Fruit fly (Drosophila melanogaster) whole organism, embryonic: Measurements from ENCODE around the gene brat.

Experiments used
- Aef1 ChIP-seq: fragments of 200-800 bp; sonication (Bioruptor generic); IDR thresholded peaks from 3 replicates; pipeline ENCODE4 v1.3.6; 2022; ENCODE audit warnings: missing biosample characterization, missing genetic modification characterization
- Asciz ChIP-seq: fragments of 200-800 bp; sonication (Bioruptor generic); optimal IDR thresholded peaks from 2 replicates; lab custom pipeline; 2017; ENCODE audit warnings: missing biosample characterization, mild to moderate bottlenecking, missing genetic modification characterization, missing genetic modification reagents
- Bgb ChIP-seq: fragments of 200-800 bp; sonication (Bioruptor generic); IDR thresholded peaks from 2 replicates; pipeline ENCODE4 v1.3.6; 2022; ENCODE audit warnings: missing biosample characterization, missing genetic modification characterization; ENCODE audit not compliant: partially characterized antibody
- CG11398 ChIP-seq: fragments of 200-800 bp; sonication (Bioruptor generic); optimal IDR thresholded peaks from 2 replicates; lab custom pipeline; 2016; ENCODE audit warnings: missing biosample characterization, missing genetic modification characterization
- CG13296 ChIP-seq: fragments of 200-800 bp; sonication (Bioruptor generic); optimal IDR thresholded peaks from 3 replicates; lab custom pipeline; 2018; ENCODE audit warnings: missing biosample characterization, mild to moderate bottlenecking, missing genetic modification characterization
- CG13775 ChIP-seq: fragments of 200-800 bp; sonication (Bioruptor generic); optimal IDR thresholded peaks from 3 replicates; lab custom pipeline; 2017; ENCODE audit warnings: missing biosample characterization, mild to moderate bottlenecking, missing genetic modification characterization
- CG17612 ChIP-seq: fragments of 200-800 bp; sonication (Bioruptor generic); IDR thresholded peaks from 2 replicates; pipeline ENCODE4 v1.3.6; 2022; ENCODE audit warnings: missing biosample characterization, missing genetic modification characterization
- CG17912 ChIP-seq: fragments of 200-800 bp; sonication (Bioruptor generic); optimal IDR thresholded peaks from 2 replicates; lab custom pipeline; 2018; ENCODE audit warnings: missing biosample characterization, mild to moderate bottlenecking, missing genetic modification characterization
- CG2199 ChIP-seq: fragments of 200-800 bp; sonication (Bioruptor generic); IDR thresholded peaks from 3 replicates; pipeline ENCODE4 v1.3.6; 2022; ENCODE audit warnings: missing biosample characterization, missing genetic modification characterization
- CG42726 ChIP-seq: fragments of 200-800 bp; sonication (Bioruptor generic); IDR thresholded peaks from 2 replicates; pipeline ENCODE4 v1.3.6; 2022; ENCODE audit warnings: missing biosample characterization, missing genetic modification characterization; ENCODE audit not compliant: partially characterized antibody
- CG4854 ChIP-seq: fragments of 200-800 bp; sonication (Bioruptor generic); optimal IDR thresholded peaks from 2 replicates; lab custom pipeline; 2016; ENCODE audit warnings: missing biosample characterization, missing genetic modification characterization, inconsistent platforms
- CG5953 ChIP-seq: fragments of 200-800 bp; sonication (Bioruptor generic); IDR thresholded peaks from 2 replicates; pipeline ENCODE4 v1.3.6; 2022; ENCODE audit warnings: missing biosample characterization, missing genetic modification characterization
- CG7786 ChIP-seq: fragments of 200-800 bp; sonication (Bioruptor generic); optimal IDR thresholded peaks from 2 replicates; lab custom pipeline; 2016; ENCODE audit warnings: missing biosample characterization, missing genetic modification characterization
- CG8281 ChIP-seq: fragments of 200-800 bp; sonication (Bioruptor generic); optimal IDR thresholded peaks from 2 replicates; lab custom pipeline; 2018; ENCODE audit warnings: missing biosample characterization, mild to moderate bottlenecking, missing genetic modification characterization, moderate library complexity
- CG8944 ChIP-seq: fragments of 200-800 bp; sonication (Bioruptor generic); optimal IDR thresholded peaks from 3 replicates; lab custom pipeline; 2016; ENCODE audit warnings: missing biosample characterization, missing genetic modification characterization
- CG9727 ChIP-seq: fragments of 200-800 bp; sonication (Bioruptor generic); optimal IDR thresholded peaks from 3 replicates; lab custom pipeline; 2017; ENCODE audit warnings: missing biosample characterization, mild to moderate bottlenecking, missing genetic modification characterization
- Eip74EF ChIP-seq, 2 experiments: fragments of 200-800 bp in 1 of 2; fragments of >200 bp in 1 of 2; sonication (Bioruptor generic) in 1 of 2; optimal IDR thresholded peaks; 2 replicates each; lab custom pipeline; 2017 to 2019; ENCODE audit warnings: missing biosample characterization in 2 of 2, missing genetic modification characterization in 2 of 2, mild to moderate bottlenecking in 1 of 2, moderate library complexity in 1 of 2
- Ets65A ChIP-seq: fragments of 200-800 bp; sonication (Bioruptor generic); peaks from one replicate; lab custom pipeline; 2016; ENCODE audit warnings: missing biosample characterization, missing genetic modification characterization
- Gug ChIP-seq: fragments of 200-800 bp; sonication (Bioruptor generic); IDR thresholded peaks from 4 replicates; pipeline ENCODE4 v1.3.6; 2022; ENCODE audit warnings: missing biosample characterization, missing genetic modification characterization
- Hsf ChIP-seq: fragments of 200-800 bp; sonication (Bioruptor generic); optimal IDR thresholded peaks from 3 replicates; lab custom pipeline; 2016; ENCODE audit warnings: missing biosample characterization, missing genetic modification characterization
- Lpt ChIP-seq: fragments of >200 bp; optimal IDR thresholded peaks from 2 replicates; lab custom pipeline; 2018; ENCODE audit warnings: missing biosample characterization, missing genetic modification characterization
- Med ChIP-seq: fragments of 200-800 bp; sonication (Bioruptor generic); peaks from one replicate; lab custom pipeline; 2016; ENCODE audit warnings: missing biosample characterization, missing genetic modification characterization, mild to moderate bottlenecking, inconsistent platforms, moderate library complexity
- NC2β ChIP-seq: fragments of 200-800 bp; sonication (Bioruptor generic); optimal IDR thresholded peaks from 2 replicates; lab custom pipeline; 2016; ENCODE audit warnings: missing biosample characterization, missing genetic modification characterization
- Sin3A ChIP-seq: fragments of >200 bp; optimal IDR thresholded peaks from 2 replicates; lab custom pipeline; 2018
- YL-1 ChIP-seq: fragments of 200-800 bp; sonication (Bioruptor generic); optimal IDR thresholded peaks from 3 replicates; lab custom pipeline; 2017; ENCODE audit warnings: missing biosample characterization, mild to moderate bottlenecking, missing genetic modification characterization
- aop ChIP-seq: fragments of 200-800 bp; sonication (Bioruptor generic); IDR thresholded peaks from 2 replicates; pipeline ENCODE4 v1.3.6; 2022; ENCODE audit warnings: missing biosample characterization, missing genetic modification characterization
- cas ChIP-seq: fragments of 200-800 bp; sonication (Bioruptor generic); IDR thresholded peaks from 2 replicates; pipeline ENCODE4 v1.3.6; 2022; ENCODE audit warnings: missing biosample characterization, missing genetic modification characterization
- crp ChIP-seq, 2 experiments: fragments of 200-800 bp; sonication (Bioruptor generic); optimal IDR thresholded peaks; 2 replicates in 1 of 2; 3 replicates in 1 of 2; lab custom pipeline; 2017; ENCODE audit warnings: missing biosample characterization in 2 of 2, missing genetic modification characterization in 2 of 2, mild to moderate bottlenecking in 1 of 2, moderate library complexity in 1 of 2
- cwo ChIP-seq: fragments of 200-800 bp; sonication (Bioruptor generic); optimal IDR thresholded peaks from 3 replicates; lab custom pipeline; 2017; ENCODE audit warnings: missing biosample characterization, missing genetic modification characterization, mild to moderate bottlenecking, moderate library complexity, missing genetic modification reagents
- dimm ChIP-seq: fragments of 200-800 bp; sonication (Bioruptor generic); IDR thresholded peaks from 2 replicates; pipeline ENCODE4 v1.3.6; 2022; ENCODE audit warnings: missing biosample characterization, missing genetic modification characterization
- kay ChIP-seq: fragments of 200-800 bp; sonication (Bioruptor generic); optimal IDR thresholded peaks from 2 replicates; lab custom pipeline; 2016; ENCODE audit warnings: missing biosample characterization, missing genetic modification characterization
- luna ChIP-seq: fragments of 200-800 bp; sonication (Bioruptor generic); optimal IDR thresholded peaks from 2 replicates; lab custom pipeline; 2016; ENCODE audit warnings: missing biosample characterization, missing genetic modification characterization
- mirr ChIP-seq: fragments of 200-800 bp; sonication (Bioruptor generic); optimal IDR thresholded peaks from 3 replicates; lab custom pipeline; 2018; ENCODE audit warnings: missing biosample characterization, mild to moderate bottlenecking, missing genetic modification characterization
- nau ChIP-seq: fragments of 200-800 bp; sonication (Bioruptor generic); optimal IDR thresholded peaks from 3 replicates; lab custom pipeline; 2017; ENCODE audit warnings: missing biosample characterization, mild to moderate bottlenecking, missing genetic modification characterization, missing genetic modification reagents
- pb ChIP-seq: fragments of 200-800 bp; sonication (Bioruptor generic); optimal IDR thresholded peaks from 3 replicates; lab custom pipeline; 2016; ENCODE audit warnings: missing biosample characterization, missing genetic modification characterization
- row ChIP-seq: fragments of 200-800 bp; sonication (Bioruptor generic); IDR thresholded peaks from 3 replicates; pipeline ENCODE4 v1.3.6; 2022; ENCODE audit warnings: missing biosample characterization, missing genetic modification characterization
- sens-2 ChIP-seq: fragments of 200-800 bp; sonication (Bioruptor generic); IDR thresholded peaks from 2 replicates; pipeline ENCODE4 v1.3.6; 2022; ENCODE audit warnings: missing biosample characterization, missing genetic modification characterization
- sima ChIP-seq: fragments of 200-800 bp; sonication (Bioruptor generic); optimal IDR thresholded peaks from 2 replicates; lab custom pipeline; 2016; ENCODE audit warnings: missing biosample characterization, missing genetic modification characterization
- sr ChIP-seq: fragments of 200-800 bp; sonication (Bioruptor generic); IDR thresholded peaks from 3 replicates; pipeline ENCODE4 v1.3.6; 2022; ENCODE audit warnings: missing biosample characterization, missing genetic modification characterization
- trem ChIP-seq: fragments of 200-800 bp; optimal IDR thresholded peaks from 3 replicates; lab custom pipeline; 2019; ENCODE audit warnings: missing biosample characterization, mild to moderate bottlenecking, missing genetic modification characterization, moderate library complexity
- trh ChIP-seq: fragments of 200-800 bp; sonication (Bioruptor generic); optimal IDR thresholded peaks from 2 replicates; lab custom pipeline; 2016; ENCODE audit warnings: missing biosample characterization, missing genetic modification characterization

The brat gene

DNA sequence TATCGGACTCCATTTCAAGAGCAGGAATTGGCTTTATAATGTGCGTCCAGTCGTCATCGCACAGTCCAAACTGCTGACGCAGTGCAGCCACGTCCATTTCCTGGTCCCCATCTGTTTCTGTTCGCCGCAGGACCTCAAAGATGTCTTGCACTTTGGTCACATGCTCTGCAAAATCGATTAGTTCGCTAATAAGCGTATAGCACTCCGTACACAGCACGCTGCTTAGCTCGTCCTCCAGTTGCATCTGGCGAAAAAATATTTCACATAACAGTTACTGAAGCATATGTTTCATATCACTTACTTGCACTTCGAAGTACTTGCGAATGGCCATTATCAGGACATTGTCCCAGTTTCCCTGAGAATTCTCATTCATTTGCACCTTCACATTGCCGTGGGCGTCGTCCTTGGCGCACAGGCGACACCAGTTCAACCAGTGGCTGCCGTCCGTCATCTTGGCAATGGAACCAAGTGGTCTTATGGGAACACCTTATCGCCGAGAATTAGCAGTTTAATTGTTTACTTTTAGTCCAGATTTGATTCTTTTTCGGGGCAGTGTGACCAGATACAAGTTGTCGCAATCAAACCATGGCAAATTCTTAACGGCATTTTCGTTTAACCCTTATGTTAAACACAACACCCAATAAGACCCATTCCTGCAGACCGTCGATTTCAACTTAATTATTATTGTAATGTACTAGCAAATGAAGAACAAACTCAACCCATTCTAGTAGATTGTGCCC is 47.7 kb downstream of the brat start, which contains the start of gene CG17568 (continued):
- TF ChIP-seq nau (GFP tag; lab: Kevin White, UChicago), result no peak
- TF ChIP-seq Aef1 (GFP tag; lab: Robert Waterston, UW), result no peak
- no peak for TF ChIP-seq cas
- no peak; the same call in 2 of the 3 replicates for TF ChIP-seq row (GFP tag; lab: Robert Waterston, UW)
- TF ChIP-seq Lpt, result no peak
- TF ChIP-seq CG8281 (tag; lab: Kevin White, UChicago), result no peak
- TF ChIP-seq kay (GFP tag; lab: Kevin White, UChicago), result no peak
- peak; percentile 15 for TF ChIP-seq trem (tag; lab: Kevin White, UChicago)
- TF ChIP-seq Med (GFP tag; lab: Kevin White, UChicago), result no peak
- TF ChIP-seq Sin3A (lab: Kevin White, UChicago), result no peak
- TF ChIP-seq CG17612 (GFP tag; lab: Robert Waterston, UW), result no peak
- no peak for TF ChIP-seq CG5953 (GFP tag; lab: Robert Waterston, UW)
- no peak for TF ChIP-seq CG13296
- no peak for TF ChIP-seq Eip74EF (GFP tag; optimal IDR thresholded peaks at IDR 0.05; lab: Kevin White, UChicago)
- no peak for TF ChIP-seq NC2β (GFP tag; lab: Kevin White, UChicago)
- TF ChIP-seq CG13775 (GFP tag; lab: Kevin White, UChicago), result no peak
- TF ChIP-seq CG4854, result no peak
- no peak for TF ChIP-seq aop (GFP tag; lab: Robert Waterston, UW)
- no peak for TF ChIP-seq Hsf (GFP tag; lab: Kevin White, UChicago)
- TF ChIP-seq trh (GFP tag; lab: Kevin White, UChicago), result no peak
- TF ChIP-seq pb, result no peak
- TF ChIP-seq Bgb (GFP tag; lab: Robert Waterston, UW), result no peak

DNA sequence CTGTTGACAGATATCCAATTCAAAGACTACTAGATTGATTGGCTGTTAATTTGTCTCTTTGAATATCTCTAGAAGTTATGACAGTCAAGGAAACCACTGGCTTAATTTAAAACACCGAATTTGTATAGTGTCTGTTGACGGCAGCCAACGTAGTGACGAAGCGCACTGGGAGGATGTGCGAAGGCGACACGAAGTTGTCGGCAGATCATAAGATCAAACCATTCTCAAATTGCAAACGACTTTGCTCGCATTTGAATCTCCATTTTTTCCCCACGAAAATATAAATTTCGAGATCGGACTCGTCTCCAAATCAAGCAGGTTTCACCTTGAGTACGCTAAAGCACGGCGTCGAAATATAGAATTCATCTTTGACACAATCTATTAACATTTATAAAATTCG is 49.1 kb downstream of the brat start, which contains the start of gene CG42688:
CG42688 (minus strand) TSS at position 101 of the 400 bp plus-strand sequence.
- TF ChIP-seq Ets65A (GFP tag; lab: Kevin White, UChicago), result peak; percentile 34
- TF ChIP-seq CG13775 (GFP tag; lab: Kevin White, UChicago), result no peak

- TF ChIP-seq CG17912, result no peak
- TF ChIP-seq dimm, result no peak
- no peak for TF ChIP-seq Gug (GFP tag; lab: Robert Waterston, UW)
- TF ChIP-seq cwo, result no peak
- TF ChIP-seq CG8944 (GFP tag; lab: Kevin White, UChicago), result no peak
- no peak for TF ChIP-seq CG7786 (GFP tag; lab: Kevin White, UChicago)
- TF ChIP-seq Med (GFP tag; lab: Kevin White, UChicago), result no peak
- no peak for TF ChIP-seq mirr
- TF ChIP-seq CG2199 (GFP tag; lab: Robert Waterston, UW), result no peak
- no peak for TF ChIP-seq luna (GFP tag; lab: Kevin White, UChicago)
- no peak for TF ChIP-seq sens-2 (GFP tag; lab: Robert Waterston, UW)
- no peak for TF ChIP-seq sr (GFP tag; lab: Robert Waterston, UW)
- no peak for TF ChIP-seq crp (GFP tag; optimal IDR thresholded peaks at IDR 0.05; lab: Kevin White, UChicago)
- TF ChIP-seq sima, result no peak
- no peak for TF ChIP-seq Asciz
- TF ChIP-seq CG42726 (GFP tag; lab: Robert Waterston, UW), result no peak
- no peak for TF ChIP-seq CG9727 (GFP tag; lab: Kevin White, UChicago)
- no peak for TF ChIP-seq CG11398 (GFP tag; lab: Kevin White, UChicago)
- no peak for TF ChIP-seq YL-1
- TF ChIP-seq, all 482 proteins: peak for 0
Observed at dm6 chr2L:19183687-19184086, 50.1 kb downstream of the brat start, which contains the start of gene CG46059. Gene CG46059 (minus strand): TSS chr2L:19183787.
